Fruit fly (Drosophila melanogaster): ENCODE results near the gene Hex-A.
A peak's percentile ranks its signal among the peaks of the same experiment; 100 is the strongest.

Hex-A gene

dm6 chrX:9583440-9584103 lies 1.9 kb upstream of the Hex-A start (continued):
- TF ChIP-seq CG4360 (GFP tag; IDR thresholded peaks at IDR 0.05) (peak; percentile 60), bab2 (GFP tag; optimal IDR thresholded peaks at IDR 0.05) (peak; percentile 65), PHDP (tag; optimal IDR thresholded peaks at IDR 0.05) (peak; percentile 96), CG11247 (GFP tag; IDR thresholded peaks at IDR 0.05) (peak; percentile 89), Gug (GFP tag; IDR thresholded peaks at IDR 0.05) (peak; percentile 89), Neu2 (GFP tag; optimal IDR thresholded peaks at IDR 0.05; ENCODE audit: borderline replicate concordance) (no peak), CG15073 (GFP tag; optimal IDR thresholded peaks at IDR 0.05) (peak; percentile 19), CG10209 (GFP tag; optimal IDR thresholded peaks at IDR 0.05) (peak; percentile 95), cwo (GFP tag; optimal IDR thresholded peaks at IDR 0.05) (peak; percentile 96), danr (GFP tag; IDR thresholded peaks at IDR 0.05) (peak; percentile 89), zf30C (GFP tag; optimal IDR thresholded peaks at IDR 0.05) (no peak), Dip2 (GFP tag; IDR thresholded peaks at IDR 0.05) (peak; percentile 44; the same call in 1 of the 2 replicates), fd96Cb (tag; optimal IDR thresholded peaks at IDR 0.05) (peak; percentile 90), emc (GFP tag; optimal IDR thresholded peaks at IDR 0.05) (peak; percentile 6), Ets65A (GFP tag) (peak; percentile 94), CG17912 (GFP tag; optimal IDR thresholded peaks at IDR 0.05) (peak; percentile 80), NK7.1 (GFP tag; optimal IDR thresholded peaks at IDR 0.05) (no peak), sr (GFP tag; IDR thresholded peaks at IDR 0.05) (peak; percentile 64; the same call in 2 of the 3 replicates), CG10267 (tag; optimal IDR thresholded peaks at IDR 0.05) (peak; percentile 86), kay (GFP tag; optimal IDR thresholded peaks at IDR 0.05) (peak; percentile 81), hb (GFP tag; IDR thresholded peaks at IDR 0.05; ENCODE audit: partially characterized antibody) (no peak), chm (GFP tag; IDR thresholded peaks at IDR 0.05) (peak; percentile 93), jigr1 (GFP tag; IDR thresholded peaks at IDR 0.05) (peak; percentile 90), sim (GFP tag; IDR thresholded peaks at IDR 0.05) (peak; percentile 71; the same call in 1 of the 2 replicates), CG4424 (GFP tag; optimal IDR thresholded peaks at IDR 0.05) (peak; percentile 89), CG15514 (GFP tag; optimal IDR thresholded peaks at IDR 0.05) (peak; percentile 92), nmo (GFP tag; optimal IDR thresholded peaks at IDR 0.05) (peak; percentile 96), CG30403 (GFP tag; optimal IDR thresholded peaks at IDR 0.05) (peak; percentile 93), CG2712 (tag; optimal IDR thresholded peaks at IDR 0.05) (peak; percentile 95), CG11456 (GFP tag; IDR thresholded peaks at IDR 0.05) (peak; percentile 90), CG13296 (GFP tag; optimal IDR thresholded peaks at IDR 0.05) (peak; percentile 96), CG12769 (tag; optimal IDR thresholded peaks at IDR 0.05) (peak; percentile 91), GATAe (GFP tag; conservative IDR thresholded peaks at IDR 0.05) (peak; percentile 77), BEAF-32 (GFP tag; optimal IDR thresholded peaks at IDR 0.05) (peak; percentile 12), mld (GFP tag; IDR thresholded peaks at IDR 0.05; ENCODE audit: partially characterized antibody) (no peak), Dll (GFP tag; IDR thresholded peaks at IDR 0.05; ENCODE audit: partially characterized antibody) (no peak), luna (GFP tag; optimal IDR thresholded peaks at IDR 0.05) (no peak), CG30431 (GFP tag; optimal IDR thresholded peaks at IDR 0.05) (peak; percentile 85), CG3065 (GFP tag; optimal IDR thresholded peaks at IDR 0.05) (peak; percentile 82), crp (GFP tag; optimal IDR thresholded peaks at IDR 0.05) (peak in 1 of 2 experiments; percentile 63), fd64A (GFP tag; optimal IDR thresholded peaks at IDR 0.05) (peak; percentile 84), salm (tag; optimal IDR thresholded peaks at IDR 0.05) (peak; percentile 93), Ravus (GFP tag; IDR thresholded peaks at IDR 0.05) (peak; percentile 57), CG4854 (GFP tag; optimal IDR thresholded peaks at IDR 0.05) (peak; percentile 76), CG9727 (GFP tag; optimal IDR thresholded peaks at IDR 0.05) (peak; percentile 93), lilli (GFP tag; optimal IDR thresholded peaks at IDR 0.05) (peak; percentile 90), CG18619 (GFP tag; optimal IDR thresholded peaks at IDR 0.05) (peak; percentile 95), sens-2 (GFP tag; IDR thresholded peaks at IDR 0.05) (peak; percentile 75), Hey (tag; optimal IDR thresholded peaks at IDR 0.05) (peak; percentile 65)

Data from whole organism, embryonic.